Worm (Caenorhabditis elegans) whole organism, L2 larva: ENCODE data around the gene C08H9.16.
"Not testable (repeated sequence)": the region's sequence is repeated elsewhere in the genome, so short reads cannot be mapped to it uniquely, and the experiment has no call there.

ENCODE experiments used
- C34F6.9 ChIP-seq: fragments of 150-350 bp; optimal IDR thresholded peaks from 2 replicates; lab custom pipeline; 2014; ENCODE audit warnings: missing biosample characterization, missing genetic modification characterization
- F13H6.1 ChIP-seq: sonication (generic microtip); optimal IDR thresholded peaks from 2 replicates; lab custom pipeline; 2016; ENCODE audit warnings: missing genetic modification characterization, missing compliant biosample characterization
- Y55F3AM.14 ChIP-seq: fragments of 200-800 bp; sonication (Bioruptor generic); optimal IDR thresholded peaks from 2 replicates; lab custom pipeline; 2018; ENCODE audit warnings: mild to moderate bottlenecking, missing genetic modification characterization, missing compliant biosample characterization
- ZK546.5 ChIP-seq: sonication (generic microtip); optimal IDR thresholded peaks from 2 replicates; lab custom pipeline; 2017; ENCODE audit warnings: missing biosample characterization, missing genetic modification characterization
- alr-1 ChIP-seq: fragments of 150-350 bp; optimal IDR thresholded peaks from 2 replicates; lab custom pipeline; 2014; ENCODE audit warnings: missing biosample characterization, missing genetic modification characterization
- aly-2 ChIP-seq: fragments of 150-350 bp; optimal IDR thresholded peaks from 2 replicates; lab custom pipeline; 2014; ENCODE audit warnings: missing biosample characterization, missing genetic modification characterization
- ama-1 ChIP-seq: fragments of 150-350 bp; optimal IDR thresholded peaks from 2 replicates; lab custom pipeline; 2018; ENCODE audit warnings: inconsistent platforms
- blmp-1 ChIP-seq: sonication (generic microtip); optimal IDR thresholded peaks from 2 replicates; lab custom pipeline; 2017; ENCODE audit warnings: missing genetic modification characterization, mild to moderate bottlenecking, missing compliant biosample characterization, antibody characterized with exemption, moderate library complexity; ENCODE audit not compliant: insufficient read depth
- ceh-16 ChIP-seq: fragments of 150-350 bp; optimal IDR thresholded peaks from 2 replicates; lab custom pipeline; 2014; ENCODE audit warnings: missing biosample characterization, missing genetic modification characterization
- crh-2 ChIP-seq: sonication (generic microtip); optimal IDR thresholded peaks from 2 replicates; lab custom pipeline; 2017; ENCODE audit warnings: missing biosample characterization, missing genetic modification characterization
- dmd-4 ChIP-seq: sonication (generic microtip); optimal IDR thresholded peaks from 2 replicates; lab custom pipeline; 2017; ENCODE audit warnings: missing biosample characterization, missing genetic modification characterization
- egl-27 ChIP-seq: sonication (generic microtip); optimal IDR thresholded peaks from 3 replicates; lab custom pipeline; 2017; ENCODE audit warnings: missing biosample characterization, missing genetic modification reagents, missing genetic modification characterization
- elt-3 ChIP-seq: sonication (generic microtip); optimal IDR thresholded peaks from 2 replicates; lab custom pipeline; 2017; ENCODE audit warnings: missing biosample characterization, missing genetic modification characterization
- fos-1 ChIP-seq: fragments of 150-350 bp; optimal IDR thresholded peaks from 2 replicates; lab custom pipeline; 2014; ENCODE audit warnings: missing biosample characterization, missing genetic modification characterization
- gmeb-1 ChIP-seq: fragments of 150-350 bp; optimal IDR thresholded peaks from 2 replicates; lab custom pipeline; 2014; ENCODE audit warnings: missing biosample characterization, missing genetic modification characterization
- lin-11 ChIP-seq: fragments of 150-350 bp; sonication (generic microtip); optimal IDR thresholded peaks from 2 replicates; lab custom pipeline; 2014; ENCODE audit warnings: missing biosample characterization, missing genetic modification characterization, inconsistent platforms, mixed read lengths
- lin-13 ChIP-seq: fragments of 150-350 bp; optimal IDR thresholded peaks from 2 replicates; lab custom pipeline; 2014; ENCODE audit warnings: missing biosample characterization, missing genetic modification reagents, missing genetic modification characterization
- lin-39 ChIP-seq: fragments of 150-350 bp; optimal IDR thresholded peaks from 2 replicates; lab custom pipeline; 2014; ENCODE audit warnings: missing biosample characterization, missing genetic modification reagents, missing genetic modification characterization
- lsy-2 ChIP-seq, 2 experiments: fragments of 150-350 bp in 1 of 2; sonication (generic microtip) in 1 of 2; optimal IDR thresholded peaks; 2 replicates each; lab custom pipeline; 2014 to 2017; ENCODE audit warnings: missing biosample characterization in 2 of 2, missing genetic modification characterization in 2 of 2
- mbf-1 ChIP-seq: sonication (generic microtip); optimal IDR thresholded peaks from 2 replicates; lab custom pipeline; 2017; ENCODE audit warnings: missing biosample characterization, missing genetic modification characterization
- nhr-12 ChIP-seq: fragments of 150-350 bp; optimal IDR thresholded peaks from 2 replicates; lab custom pipeline; 2014; ENCODE audit warnings: missing biosample characterization, missing genetic modification characterization
- nhr-21 ChIP-seq: fragments of 150-350 bp; optimal IDR thresholded peaks from 2 replicates; lab custom pipeline; 2014; ENCODE audit warnings: missing biosample characterization, missing genetic modification characterization
- nhr-23 ChIP-seq: fragments of 150-350 bp; optimal IDR thresholded peaks from 2 replicates; lab custom pipeline; 2014; ENCODE audit warnings: missing biosample characterization, missing genetic modification reagents, missing genetic modification characterization
- nhr-77 ChIP-seq: fragments of 150-350 bp; optimal IDR thresholded peaks from 2 replicates; lab custom pipeline; 2014; ENCODE audit warnings: missing biosample characterization, missing genetic modification characterization
- sem-4 ChIP-seq: fragments of 150-350 bp; optimal IDR thresholded peaks from 2 replicates; lab custom pipeline; 2014; ENCODE audit warnings: missing biosample characterization, missing genetic modification reagents, missing genetic modification characterization
- skn-1 ChIP-seq: sonication (generic microtip); optimal IDR thresholded peaks from 2 replicates; lab custom pipeline; 2017; ENCODE audit warnings: missing biosample characterization, missing genetic modification characterization
- sma-3 ChIP-seq: sonication (generic microtip); optimal IDR thresholded peaks from 2 replicates; lab custom pipeline; 2016; ENCODE audit warnings: missing genetic modification reagents, missing genetic modification characterization, missing compliant biosample characterization
- sma-9 ChIP-seq, 2 experiments: fragments of 150-350 bp in 1 of 2; sonication (generic microtip) in 1 of 2; optimal IDR thresholded peaks; 2 replicates each; lab custom pipeline; 2014 to 2016; ENCODE audit warnings: missing genetic modification characterization in 2 of 2, mild to moderate bottlenecking in 1 of 2, missing biosample characterization in 1 of 2, missing compliant biosample characterization in 1 of 2, missing genetic modification reagents in 1 of 2, moderate library complexity in 1 of 2
- snpc-4 ChIP-seq: fragments of 150-350 bp; optimal IDR thresholded peaks from 2 replicates; lab custom pipeline; 2014; ENCODE audit warnings: missing biosample characterization, missing genetic modification characterization
- unc-55 ChIP-seq: fragments of 150-350 bp; sonication (generic microtip); optimal IDR thresholded peaks from 3 replicates; lab custom pipeline; 2014; ENCODE audit warnings: missing biosample characterization, missing genetic modification reagents, missing genetic modification characterization
- zag-1 ChIP-seq: fragments of 150-350 bp; optimal IDR thresholded peaks from 2 replicates; lab custom pipeline; 2014; ENCODE audit warnings: missing biosample characterization, missing genetic modification characterization
- ztf-1 ChIP-seq: fragments of 200-800 bp; sonication (Bioruptor generic); conservative IDR thresholded peaks from 2 replicates; pipeline ENCODE4 v1.3.6; 2022; ENCODE audit warnings: missing genetic modification characterization, missing compliant biosample characterization
- ztf-11 ChIP-seq: sonication (generic microtip); optimal IDR thresholded peaks from 2 replicates; lab custom pipeline; 2017; ENCODE audit warnings: missing biosample characterization, missing genetic modification characterization

The C08H9.16 gene

ce11 chrII:9866378-9866777 lies 26.2 kb upstream of the C08H9.16 start, which contains the start of gene chil-1:
TSS of gene chil-1 (minus strand) at chrII:9866478.
- not testable (repeated sequence) for TF ChIP-seq ceh-16, elt-3, blmp-1 (tag; lab: Kevin White, UChicago)
- TF ChIP-seq, all 48 proteins: peak for 0; not testable (repeated sequence) for 48

- TF ChIP-seq egl-27 (tag; lab: Kevin White, UChicago): no peak
- no peak for TF ChIP-seq skn-1 (tag; lab: Kevin White, UChicago)
- TF ChIP-seq sma-9 (GFP tag; optimal IDR thresholded peaks at IDR 0.05; lab: Kevin White, UChicago): no peak
- TF ChIP-seq sma-9 (tag; optimal IDR thresholded peaks at IDR 0.05; lab: Kevin White, UChicago): no peak
- TF ChIP-seq nhr-12: no peak
- no peak for TF ChIP-seq unc-55 (GFP tag; lab: Kevin White, UChicago)
- no peak for TF ChIP-seq F13H6.1 (tag; lab: Kevin White, UChicago)
- TF ChIP-seq aly-2 (tag; lab: Kevin White, UChicago): no peak
- TF ChIP-seq ztf-1 (GFP tag; lab: Robert Waterston, UW): no peak
- no peak for TF ChIP-seq fos-1
- no peak for TF ChIP-seq nhr-77 (tag; lab: Kevin White, UChicago)
- TF ChIP-seq lin-11 (tag; lab: Kevin White, UChicago): no peak
- TF ChIP-seq sma-3 (GFP tag; lab: Kevin White, UChicago): no peak
- no peak for TF ChIP-seq lin-13 (GFP tag; lab: Kevin White, UChicago)
- TF ChIP-seq snpc-4 (tag; lab: Kevin White, UChicago): no peak
- no peak for TF ChIP-seq mbf-1
- no peak for TF ChIP-seq Y55F3AM.14 (GFP tag; lab: Kevin White, UChicago)
These were observed 24.4 kb upstream of the C08H9.16 start for ce11 chrII:9868207-9868606.

ce11 chrII:9868698-9869097 lies 23.9 kb upstream of the C08H9.16 start, which contains the start of gene old-1:
TSS of gene old-1 (minus strand) at chrII:9868747.
- no peak for TF ChIP-seq aly-2 (tag; lab: Kevin White, UChicago)
- TF ChIP-seq ZK546.5 (tag; lab: Kevin White, UChicago): no peak
- no peak for TF ChIP-seq nhr-23
- TF ChIP-seq C34F6.9: no peak
- no peak for TF ChIP-seq alr-1 (tag; lab: Kevin White, UChicago)
- no peak for TF ChIP-seq zag-1 (tag; lab: Kevin White, UChicago)
- TF ChIP-seq blmp-1 (tag; lab: Kevin White, UChicago): no peak
- TF ChIP-seq unc-55 (GFP tag; lab: Kevin White, UChicago): no peak
- no peak for TF ChIP-seq nhr-21 (tag; lab: Kevin White, UChicago)
- TF ChIP-seq crh-2 (tag; lab: Kevin White, UChicago): no peak
- TF ChIP-seq lin-13 (GFP tag; lab: Kevin White, UChicago): no peak
- no peak for TF ChIP-seq ztf-11 (tag; lab: Kevin White, UChicago)
- TF ChIP-seq gmeb-1 (tag; lab: Kevin White, UChicago): no peak
- TF ChIP-seq snpc-4 (tag; lab: Kevin White, UChicago): no peak
- no peak for TF ChIP-seq ama-1 (lab: Kevin White, UChicago)
- no peak for TF ChIP-seq ztf-1 (GFP tag; lab: Robert Waterston, UW)

ce11 chrII:9871061-9871460 lies 21.5 kb upstream of the C08H9.16 start, which contains the start of gene chil-7:
TSS of gene chil-7 (minus strand) at chrII:9871172.
- TF ChIP-seq aly-2 (tag; lab: Kevin White, UChicago): no peak
- TF ChIP-seq lsy-2 (tag; optimal IDR thresholded peaks at IDR 0.05; lab: Kevin White, UChicago): no peak
- no peak for TF ChIP-seq lin-11 (tag; lab: Kevin White, UChicago)
- TF ChIP-seq sem-4 (tag; lab: Kevin White, UChicago): no peak
- TF ChIP-seq dmd-4 (tag; lab: Kevin White, UChicago): no peak

ce11 chrII:9872961-9873360 lies 19.6 kb upstream of the C08H9.16 start, which contains the start of gene chil-8:
TSS of gene chil-8 (minus strand) at chrII:9873061.
- TF ChIP-seq lin-11 (tag; lab: Kevin White, UChicago) (no peak), lin-39 (no peak), nhr-21 (tag; lab: Kevin White, UChicago) (no peak), nhr-23 (no peak), blmp-1 (tag; lab: Kevin White, UChicago) (no peak), ztf-11 (tag; lab: Kevin White, UChicago) (no peak), sma-3 (GFP tag; lab: Kevin White, UChicago) (no peak), skn-1 (tag; lab: Kevin White, UChicago) (no peak), mbf-1 (no peak), F13H6.1 (tag; lab: Kevin White, UChicago) (no peak)
